Fruit fly (Drosophila melanogaster): ENCODE measurements around the gene sfl.

sfl gene

dm6 chr3L:6494928-6495806 lies at the start of gene sfl, which contains the start of gene Vps8:
Gene sfl (plus strand): TSS chr3L:6495680.
Gene Vps8 (minus strand): TSS chr3L:6495297.
- TF ChIP-seq Pif1A (GFP tag; optimal IDR thresholded peaks at IDR 0.05) = peak; percentile 3
- peak; percentile 5; the same call in 1 of the 2 replicates for TF ChIP-seq Ets98B (GFP tag; IDR thresholded peaks at IDR 0.05)
- peak; percentile 52 for TF ChIP-seq CG8159 (tag; optimal IDR thresholded peaks at IDR 0.05)
- no peak for TF ChIP-seq rn (GFP tag; IDR thresholded peaks at IDR 0.05)
- peak; percentile 60; the same call in 2 of the 3 replicates for TF ChIP-seq CG4496 (GFP tag; IDR thresholded peaks at IDR 0.05)
- no peak for TF ChIP-seq EcR (GFP tag; optimal IDR thresholded peaks at IDR 0.05)

dm6 chr3L:6446553-6446952 lies 48.9 kb upstream of the sfl start:
- no peak for TF ChIP-seq CG4496 (GFP tag; IDR thresholded peaks at IDR 0.05)
- no peak for TF ChIP-seq CG10348 (GFP tag; IDR thresholded peaks at IDR 0.05)
- TF ChIP-seq CG32121 (GFP tag; IDR thresholded peaks at IDR 0.05) = peak; percentile 24; the same call in 1 of the 2 replicates
- peak; percentile 36 for TF ChIP-seq CG34367 (tag; optimal IDR thresholded peaks at IDR 0.05)
- no peak for TF ChIP-seq rn (GFP tag; IDR thresholded peaks at IDR 0.05)
- TF ChIP-seq CG8301 (tag; optimal IDR thresholded peaks at IDR 0.05) = peak; percentile 21
- no peak for TF ChIP-seq CG12605 (GFP tag; IDR thresholded peaks at IDR 0.05)
- peak; percentile 55 for TF ChIP-seq CG8159 (tag; optimal IDR thresholded peaks at IDR 0.05)
- no peak for TF ChIP-seq EcR (GFP tag; optimal IDR thresholded peaks at IDR 0.05)
- TF ChIP-seq fd96Ca (GFP tag; IDR thresholded peaks at IDR 0.05) = no peak
- peak; percentile 54 for TF ChIP-seq CG15710 (tag; optimal IDR thresholded peaks at IDR 0.05)
- TF ChIP-seq CG9948 (tag; optimal IDR thresholded peaks at IDR 0.05) = peak; percentile 63
- TF ChIP-seq Pif1B (GFP tag; optimal IDR thresholded peaks at IDR 0.05) = no peak
- peak; percentile 7 for TF ChIP-seq Snoo (tag; optimal IDR thresholded peaks at IDR 0.05)
- TF ChIP-seq D1 (tag; optimal IDR thresholded peaks at IDR 0.05) = no peak
- TF ChIP-seq Pif1A (GFP tag; optimal IDR thresholded peaks at IDR 0.05) = peak; percentile 35
- peak; percentile 40 for TF ChIP-seq CG14655 (GFP tag; optimal IDR thresholded peaks at IDR 0.05)
- peak; percentile 50 for TF ChIP-seq CG17806 (tag; optimal IDR thresholded peaks at IDR 0.05)

dm6 chr3L:6447203-6447602 lies 48.3 kb upstream of the sfl start:
- TF ChIP-seq fd96Ca (GFP tag; IDR thresholded peaks at IDR 0.05) = peak; percentile 60; the same call in 1 of the 3 replicates
- TF ChIP-seq Pif1A (GFP tag; optimal IDR thresholded peaks at IDR 0.05) = peak; percentile 29
- no peak for TF ChIP-seq Snoo (tag; optimal IDR thresholded peaks at IDR 0.05)
- TF ChIP-seq CG17806 (tag; optimal IDR thresholded peaks at IDR 0.05) = no peak
- TF ChIP-seq Pif1B (GFP tag; optimal IDR thresholded peaks at IDR 0.05) = no peak
- peak; percentile 36; the same call in 1 of the 2 replicates for TF ChIP-seq rn (GFP tag; IDR thresholded peaks at IDR 0.05)
- TF ChIP-seq CG10348 (GFP tag; IDR thresholded peaks at IDR 0.05) = no peak
- no peak for TF ChIP-seq CG13204 (GFP tag; optimal IDR thresholded peaks at IDR 0.05)
- TF ChIP-seq CG32121 (GFP tag; IDR thresholded peaks at IDR 0.05) = no peak
- TF ChIP-seq CG12605 (GFP tag; IDR thresholded peaks at IDR 0.05) = peak; percentile 88
- TF ChIP-seq CG4496 (GFP tag; IDR thresholded peaks at IDR 0.05) = peak; percentile 72
- peak; percentile 58; the same call in 1 of the 2 replicates for TF ChIP-seq Ets98B (GFP tag; IDR thresholded peaks at IDR 0.05)
- TF ChIP-seq CG8159 (tag; optimal IDR thresholded peaks at IDR 0.05) = no peak
- TF ChIP-seq CG34367 (tag; optimal IDR thresholded peaks at IDR 0.05) = no peak

dm6 chr3L:6447708-6448107 lies 47.8 kb upstream of the sfl start:
- TF ChIP-seq CG14655 (GFP tag; optimal IDR thresholded peaks at IDR 0.05) (peak; percentile 42), CG15710 (tag; optimal IDR thresholded peaks at IDR 0.05) (peak; percentile 65), Pif1A (GFP tag; optimal IDR thresholded peaks at IDR 0.05) (no peak), Pif1B (GFP tag; optimal IDR thresholded peaks at IDR 0.05) (no peak), CG9948 (tag; optimal IDR thresholded peaks at IDR 0.05) (peak; percentile 7), rn (GFP tag; IDR thresholded peaks at IDR 0.05) (no peak), CG13204 (GFP tag; optimal IDR thresholded peaks at IDR 0.05) (peak; percentile 48), gl (tag; optimal IDR thresholded peaks at IDR 0.05) (peak; percentile 86), CG10348 (GFP tag; IDR thresholded peaks at IDR 0.05) (no peak), CG17806 (tag; optimal IDR thresholded peaks at IDR 0.05) (peak; percentile 56), CG34367 (tag; optimal IDR thresholded peaks at IDR 0.05) (peak; percentile 62), CG8301 (tag; optimal IDR thresholded peaks at IDR 0.05) (no peak), EcR (GFP tag; optimal IDR thresholded peaks at IDR 0.05) (no peak), D1 (tag; optimal IDR thresholded peaks at IDR 0.05) (no peak), CG8159 (tag; optimal IDR thresholded peaks at IDR 0.05) (peak; percentile 68), fd96Ca (GFP tag; IDR thresholded peaks at IDR 0.05) (peak; percentile 28; the same call in 1 of the 3 replicates), Snoo (tag; optimal IDR thresholded peaks at IDR 0.05) (no peak), CG32121 (GFP tag; IDR thresholded peaks at IDR 0.05) (no peak), CG12605 (GFP tag; IDR thresholded peaks at IDR 0.05) (peak; percentile 73), Ets98B (GFP tag; IDR thresholded peaks at IDR 0.05) (no peak), CG4496 (GFP tag; IDR thresholded peaks at IDR 0.05) (peak; percentile 65; the same call in 2 of the 3 replicates)

- TF ChIP-seq D1 (tag; optimal IDR thresholded peaks at IDR 0.05) (no peak), CG10348 (GFP tag; IDR thresholded peaks at IDR 0.05) (no peak), Pif1A (GFP tag; optimal IDR thresholded peaks at IDR 0.05) (no peak), gl (tag; optimal IDR thresholded peaks at IDR 0.05) (no peak), CG12605 (GFP tag; IDR thresholded peaks at IDR 0.05) (no peak), CG34367 (tag; optimal IDR thresholded peaks at IDR 0.05) (no peak), CG4496 (GFP tag; IDR thresholded peaks at IDR 0.05) (no peak), CG8159 (tag; optimal IDR thresholded peaks at IDR 0.05) (no peak), Pif1B (GFP tag; optimal IDR thresholded peaks at IDR 0.05) (no peak), CG8301 (tag; optimal IDR thresholded peaks at IDR 0.05) (no peak), Ets98B (GFP tag; IDR thresholded peaks at IDR 0.05) (no peak)
These were observed 46.3 kb upstream of the sfl start for dm6 chr3L:6449159-6449664.

All from whole organism, pupa.